Fruit fly (Drosophila melanogaster): ENCODE data around the gene Sym.

Sym gene

dm6 chr3R:5742278-5743196 lies at the start of gene Sym, which contains the start of gene Madm:
TSS of gene Sym (minus strand) at chr3R:5742476.
TSS of gene Madm (plus strand) at chr3R:5742510.
- TF ChIP-seq CG17801 (GFP tag; optimal IDR thresholded peaks at IDR 0.05; ENCODE audit: partially characterized antibody) = peak; percentile 2

- TF ChIP-seq CG17801 (GFP tag; optimal IDR thresholded peaks at IDR 0.05; ENCODE audit: partially characterized antibody) = peak; percentile 99
Observed at dm6 chr3R:5791497-5791896, 49.2 kb upstream of the Sym start, which contains the start of gene Hpf1. TSS of gene Hpf1 (plus strand) at chr3R:5791879.

- TF ChIP-seq CG17801 (GFP tag; optimal IDR thresholded peaks at IDR 0.05; ENCODE audit: partially characterized antibody) = peak; percentile 78
Observed at dm6 chr3R:5789025-5789953, 47.0 kb upstream of the Sym start, which contains the start of the genes Hat1 and Rpn5. TSS of gene Hat1 (minus strand) at chr3R:5789384. TSS of gene Rpn5 (plus strand) at chr3R:5789493.

dm6 chr3R:5781462-5781861 lies 39.2 kb upstream of the Sym start, which contains the start of gene kat-60L1:
TSS of gene kat-60L1 (plus strand) at chr3R:5781762.
- TF ChIP-seq CG17801 (GFP tag; optimal IDR thresholded peaks at IDR 0.05; ENCODE audit: partially characterized antibody) = no peak

dm6 chr3R:5780976-5781375 lies 38.7 kb upstream of the Sym start, which contains the start of gene CG2082:
TSS of gene CG2082 (minus strand) at chr3R:5781076.
- no peak for TF ChIP-seq CG17801 (GFP tag; optimal IDR thresholded peaks at IDR 0.05; ENCODE audit: partially characterized antibody)

- TF ChIP-seq CG17801 (GFP tag; optimal IDR thresholded peaks at IDR 0.05; ENCODE audit: partially characterized antibody) = peak; percentile 50
Observed at dm6 chr3R:5778731-5779593, 36.7 kb upstream of the Sym start, which contains the start of gene jagn. TSS of gene jagn (plus strand) at chr3R:5779315.

dm6 chr3R:5772433-5772832 lies 30.2 kb upstream of the Sym start:
- TF ChIP-seq CG17801 (GFP tag; optimal IDR thresholded peaks at IDR 0.05; ENCODE audit: partially characterized antibody) = no peak

- TF ChIP-seq CG17801 (GFP tag; optimal IDR thresholded peaks at IDR 0.05; ENCODE audit: partially characterized antibody) = no peak
Observed at dm6 chr3R:5771614-5772202, 29.4 kb upstream of the Sym start.

dm6 chr3R:5760980-5761379 lies 18.7 kb upstream of the Sym start:
- no peak for TF ChIP-seq CG17801 (GFP tag; optimal IDR thresholded peaks at IDR 0.05; ENCODE audit: partially characterized antibody)

dm6 chr3R:5758624-5759209 lies 16.4 kb upstream of the Sym start, which contains the start of gene Sec8:
TSS of gene Sec8 (minus strand) at chr3R:5758997.
- TF ChIP-seq CG17801 (GFP tag; optimal IDR thresholded peaks at IDR 0.05; ENCODE audit: partially characterized antibody) = peak; percentile 31

- TF ChIP-seq CG17801 (GFP tag; optimal IDR thresholded peaks at IDR 0.05; ENCODE audit: partially characterized antibody) = no peak
Observed at dm6 chr3R:5754594-5754993, 12.3 kb upstream of the Sym start, which contains the start of gene Dcps. TSS of gene Dcps (minus strand) at chr3R:5754774.

- no peak for TF ChIP-seq CG17801 (GFP tag; optimal IDR thresholded peaks at IDR 0.05; ENCODE audit: partially characterized antibody)
Observed at dm6 chr3R:5746646-5747045, 4.4 kb upstream of the Sym start.

dm6 chr3R:5737263-5737662 lies 5.0 kb downstream of the Sym start:
- TF ChIP-seq CG17801 (GFP tag; optimal IDR thresholded peaks at IDR 0.05; ENCODE audit: partially characterized antibody) = no peak
